Fruit fly (Drosophila melanogaster): Measurements from ENCODE around the gene CG31542.

dm6 chr3R:5355135-5355493, 14.2 kb upstream of the CG31542 start:
- TF ChIP-seq CG8478 (optimal IDR thresholded peaks at IDR 0.05) (no peak), CTCF (optimal IDR thresholded peaks at IDR 0.05) (no peak)
